Fruit fly (Drosophila melanogaster) whole organism, wandering third instar larva: Measurements from ENCODE around the gene Sec24CD.

Source experiments
- Dfd ChIP-seq: fragments of >200 bp; optimal IDR thresholded peaks from 2 replicates; lab custom pipeline; 2017; ENCODE audit warnings: missing biosample characterization, missing genetic modification characterization
- foxo ChIP-seq, 2 experiments: fragments of 200-800 bp; sonication (Bioruptor generic); optimal IDR thresholded peaks; 2 replicates in 1 of 2; 3 replicates in 1 of 2; lab custom pipeline; 2016 to 2017; ENCODE audit warnings: missing biosample characterization in 2 of 2, missing genetic modification characterization in 2 of 2
- h ChIP-seq: fragments of 200-800 bp; sonication (Bioruptor generic); optimal IDR thresholded peaks from 3 replicates; lab custom pipeline; 2016; ENCODE audit warnings: missing biosample characterization, mild to moderate bottlenecking, missing genetic modification characterization
- lola ChIP-seq: fragments of >200 bp; optimal IDR thresholded peaks from 2 replicates; lab custom pipeline; 2017; ENCODE audit warnings: missing biosample characterization, missing genetic modification characterization
- pan ChIP-seq: fragments of >200 bp; optimal IDR thresholded peaks from 2 replicates; lab custom pipeline; 2017

dm6 chr2L:2195328-2195727 is 41.3 kb downstream of the Sec24CD start:
- no peak for TF ChIP-seq Dfd
- TF ChIP-seq lola (GFP tag; lab: Kevin White, UChicago): no peak
- TF ChIP-seq h (GFP tag; lab: Kevin White, UChicago): no peak
- TF ChIP-seq foxo (GFP tag; optimal IDR thresholded peaks at IDR 0.05; lab: Kevin White, UChicago): no peak
- TF ChIP-seq pan (lab: Kevin White, UChicago): no peak
